Fruit fly (Drosophila melanogaster): ENCODE data around the gene CG8852.

DNA sequence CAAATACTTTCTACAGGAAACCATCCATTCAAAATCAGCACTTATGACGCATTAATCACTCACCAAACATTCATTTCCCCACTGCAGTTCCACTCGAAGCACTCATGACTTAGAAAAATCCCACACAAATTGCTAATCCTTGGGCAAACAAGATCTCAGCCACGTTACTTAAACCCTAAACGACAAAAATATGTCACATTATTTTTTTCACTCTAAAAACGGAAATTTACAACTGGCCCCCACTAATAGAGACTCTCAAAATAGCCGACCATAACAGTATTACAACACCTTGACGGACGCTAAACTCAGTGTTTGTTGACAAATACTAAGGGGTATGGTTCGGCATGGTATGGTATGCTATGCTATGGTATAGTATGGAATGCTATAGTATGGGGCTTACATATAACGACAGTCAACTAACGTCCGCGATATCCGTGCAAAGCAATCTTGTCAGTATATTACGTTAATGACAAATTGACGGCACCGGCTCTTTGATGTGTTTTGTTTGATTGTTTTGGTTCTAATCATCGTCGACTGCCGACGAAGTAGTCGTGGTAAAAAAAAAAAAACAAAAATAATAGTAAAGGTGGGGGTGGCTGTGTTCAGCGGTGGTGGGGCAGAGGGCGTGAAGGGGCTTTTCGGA lies 47.7 kb downstream of the CG8852 start:
- TF ChIP-seq Lhr (GFP tag; optimal IDR thresholded peaks at IDR 0.05): no peak
- TF ChIP-seq D19B (GFP tag; optimal IDR thresholded peaks at IDR 0.05): no peak
- TF ChIP-seq pb (GFP tag; optimal IDR thresholded peaks at IDR 0.05): no peak
- TF ChIP-seq CG15514 (GFP tag; optimal IDR thresholded peaks at IDR 0.05): no peak
- no peak for TF ChIP-seq CG10321 (GFP tag; IDR thresholded peaks at IDR 0.05)
- TF ChIP-seq Eip74EF (GFP tag; optimal IDR thresholded peaks at IDR 0.05): no peak
- no peak for TF ChIP-seq H15 (GFP tag; IDR thresholded peaks at IDR 0.05)
- no peak for TF ChIP-seq Hr78 (GFP tag; optimal IDR thresholded peaks at IDR 0.05)
- no peak for TF ChIP-seq Deaf1 (tag; optimal IDR thresholded peaks at IDR 0.05)
- TF ChIP-seq CG17568 (GFP tag; optimal IDR thresholded peaks at IDR 0.05): peak; percentile 29
- TF ChIP-seq CG12299 (tag; optimal IDR thresholded peaks at IDR 0.05): no peak
- no peak for TF ChIP-seq twi (tag; optimal IDR thresholded peaks at IDR 0.05)
- TF ChIP-seq Taf1 (GFP tag; IDR thresholded peaks at IDR 0.05): no peak
- no peak for TF ChIP-seq Sox100B (GFP tag; optimal IDR thresholded peaks at IDR 0.05)

Measured in whole organism, embryonic.